Worm (Caenorhabditis elegans) whole organism, late embryonic: ENCODE measurements around the gene unc-43.
A peak's percentile ranks its signal among the peaks of the same experiment; 100 is the strongest.
"Not testable (repeated sequence)": the region's sequence is repeated elsewhere in the genome, so short reads cannot be mapped to it uniquely, and the experiment has no call there.

Source experiments
- C08G9.2 ChIP-seq: sonication (generic microtip); optimal IDR thresholded peaks from 2 replicates; lab custom pipeline; 2016; ENCODE audit warnings: mild to moderate bottlenecking, missing genetic modification characterization, moderate library complexity, missing compliant biosample characterization
- C38D4.7 ChIP-seq: fragments of 200-800 bp; sonication (Bioruptor generic); optimal IDR thresholded peaks from 2 replicates; lab custom pipeline; 2018; ENCODE audit warnings: mild to moderate bottlenecking, missing genetic modification characterization, moderate library complexity, missing compliant biosample characterization
- K09A11.1 ChIP-seq: sonication (generic microtip); optimal IDR thresholded peaks from 2 replicates; lab custom pipeline; 2017; ENCODE audit warnings: antibody characterized with exemption, mild to moderate bottlenecking, missing genetic modification characterization, missing compliant biosample characterization; ENCODE audit not compliant: insufficient read depth
- ceh-24 ChIP-seq: sonication (generic microtip); optimal IDR thresholded peaks from 2 replicates; lab custom pipeline; 2016; ENCODE audit warnings: mild to moderate bottlenecking, missing genetic modification characterization, missing compliant biosample characterization
- ceh-30 ChIP-seq: fragments of 150-350 bp; optimal IDR thresholded peaks from 2 replicates; lab custom pipeline; 2014; ENCODE audit warnings: missing biosample characterization, missing genetic modification characterization
- ceh-31 ChIP-seq: sonication (generic microtip); optimal IDR thresholded peaks from 2 replicates; lab custom pipeline; 2016; ENCODE audit warnings: missing genetic modification characterization, missing compliant biosample characterization
- ceh-45 ChIP-seq: fragments of 200-800 bp; sonication (Bioruptor generic); IDR thresholded peaks from 2 replicates; pipeline ENCODE4 v1.3.6; 2022; ENCODE audit warnings: missing genetic modification reagents, missing genetic modification characterization, missing compliant biosample characterization
- ceh-9 ChIP-seq: sonication (generic microtip); optimal IDR thresholded peaks from 2 replicates; lab custom pipeline; 2016; ENCODE audit warnings: mild to moderate bottlenecking, missing genetic modification characterization, inconsistent platforms, missing compliant biosample characterization
- elt-4 ChIP-seq: sonication (generic microtip); optimal IDR thresholded peaks from 2 replicates; lab custom pipeline; 2016; ENCODE audit warnings: missing genetic modification characterization, missing compliant biosample characterization
- eyg-1 ChIP-seq: sonication (generic microtip); optimal IDR thresholded peaks from 2 replicates; lab custom pipeline; 2016; ENCODE audit warnings: missing genotype, missing genetic modification characterization, missing compliant biosample characterization
- fax-1 ChIP-seq: sonication (generic microtip); optimal IDR thresholded peaks from 2 replicates; lab custom pipeline; 2016; ENCODE audit warnings: missing genotype, missing genetic modification characterization, missing compliant biosample characterization
- fkh-10 ChIP-seq: fragments of 150-350 bp; optimal IDR thresholded peaks from 2 replicates; lab custom pipeline; 2014; ENCODE audit warnings: missing biosample characterization, missing genetic modification reagents, missing genetic modification characterization
- gmeb-2 ChIP-seq: sonication (generic microtip); optimal IDR thresholded peaks from 2 replicates; lab custom pipeline; 2016; ENCODE audit warnings: missing genetic modification characterization, inconsistent platforms, missing compliant biosample characterization
- hlh-30 ChIP-seq: sonication (generic microtip); optimal IDR thresholded peaks from 2 replicates; lab custom pipeline; 2017; ENCODE audit warnings: antibody characterized with exemption, missing genetic modification characterization, missing compliant biosample characterization; ENCODE audit not compliant: insufficient read depth
- hlh-6 ChIP-seq: sonication (generic microtip); optimal IDR thresholded peaks from 2 replicates; lab custom pipeline; 2016; ENCODE audit warnings: missing genotype, missing genetic modification characterization, missing compliant biosample characterization
- hlh-8 ChIP-seq: sonication (generic microtip); optimal IDR thresholded peaks from 2 replicates; lab custom pipeline; 2016; ENCODE audit warnings: missing genotype, missing genetic modification characterization, missing compliant biosample characterization
- lim-6 ChIP-seq: sonication (generic microtip); optimal IDR thresholded peaks from 2 replicates; lab custom pipeline; 2016; ENCODE audit warnings: missing genetic modification characterization, missing compliant biosample characterization
- lin-11 ChIP-seq: fragments of 200-800 bp; sonication (Bioruptor generic); optimal IDR thresholded peaks from 2 replicates; lab custom pipeline; 2018; ENCODE audit warnings: mild to moderate bottlenecking, missing genetic modification characterization, missing compliant biosample characterization
- madf-2 ChIP-seq: sonication (generic microtip); optimal IDR thresholded peaks from 2 replicates; lab custom pipeline; 2017; ENCODE audit warnings: missing genetic modification characterization, missing compliant biosample characterization
- mec-3 ChIP-seq: sonication (generic microtip); optimal IDR thresholded peaks from 2 replicates; lab custom pipeline; 2016; ENCODE audit warnings: borderline replicate concordance, missing genetic modification characterization, missing compliant biosample characterization
- nhr-11 ChIP-seq: fragments of 150-350 bp; optimal IDR thresholded peaks from 2 replicates; lab custom pipeline; 2014; ENCODE audit warnings: missing biosample characterization, missing genetic modification characterization
- npax-4 ChIP-seq: sonication (generic microtip); optimal IDR thresholded peaks from 2 replicates; lab custom pipeline; 2016; ENCODE audit warnings: missing genetic modification characterization, missing compliant biosample characterization
- odd-2 ChIP-seq: sonication (generic microtip); optimal IDR thresholded peaks from 2 replicates; lab custom pipeline; 2017; ENCODE audit warnings: antibody characterized with exemption, mild to moderate bottlenecking, missing genetic modification characterization, missing compliant biosample characterization
- pag-3 ChIP-seq: sonication (generic microtip); optimal IDR thresholded peaks from 2 replicates; lab custom pipeline; 2016; ENCODE audit warnings: missing compliant biosample characterization, missing genetic modification characterization, borderline replicate concordance
- pax-1 ChIP-seq: fragments of 150-350 bp; optimal IDR thresholded peaks from 2 replicates; lab custom pipeline; 2014; ENCODE audit warnings: missing biosample characterization, missing genetic modification characterization
- pha-2 ChIP-seq: sonication (generic microtip); optimal IDR thresholded peaks from 2 replicates; lab custom pipeline; 2017; ENCODE audit warnings: mild to moderate bottlenecking, missing genetic modification characterization, missing compliant biosample characterization
- pha-4 ChIP-seq: fragments of 150-350 bp; optimal IDR thresholded peaks from 2 replicates; lab custom pipeline; 2018; ENCODE audit warnings: missing biosample characterization, missing genetic modification reagents, missing genetic modification characterization
- pros-1 ChIP-seq: fragments of 150-350 bp; optimal IDR thresholded peaks from 2 replicates; lab custom pipeline; 2014; ENCODE audit warnings: missing biosample characterization, missing genetic modification reagents, missing genetic modification characterization
- ref-2 ChIP-seq: sonication (generic microtip); optimal IDR thresholded peaks from 2 replicates; lab custom pipeline; 2016; ENCODE audit warnings: missing genetic modification characterization, missing compliant biosample characterization
- rnt-1 ChIP-seq: sonication (generic microtip); optimal IDR thresholded peaks from 2 replicates; lab custom pipeline; 2016; ENCODE audit warnings: missing genetic modification characterization, missing compliant biosample characterization
- sox-2 ChIP-seq: fragments of 200-800 bp; sonication (Bioruptor generic); IDR thresholded peaks from 2 replicates; pipeline ENCODE4 v1.3.6; 2022; ENCODE audit warnings: missing genetic modification reagents, missing genetic modification characterization, missing compliant biosample characterization
- ttx-3 ChIP-seq: sonication (generic microtip); optimal IDR thresholded peaks from 2 replicates; lab custom pipeline; 2016; ENCODE audit warnings: missing genetic modification reagents, missing genetic modification characterization, missing compliant biosample characterization
- unc-86 ChIP-seq: sonication (generic microtip); optimal IDR thresholded peaks from 2 replicates; lab custom pipeline; 2016; ENCODE audit warnings: missing genetic modification characterization, missing compliant biosample characterization
- ztf-16 ChIP-seq: sonication (generic microtip); optimal IDR thresholded peaks from 2 replicates; lab custom pipeline; 2017; ENCODE audit warnings: missing genetic modification characterization, missing compliant biosample characterization

unc-43 gene

DNA sequence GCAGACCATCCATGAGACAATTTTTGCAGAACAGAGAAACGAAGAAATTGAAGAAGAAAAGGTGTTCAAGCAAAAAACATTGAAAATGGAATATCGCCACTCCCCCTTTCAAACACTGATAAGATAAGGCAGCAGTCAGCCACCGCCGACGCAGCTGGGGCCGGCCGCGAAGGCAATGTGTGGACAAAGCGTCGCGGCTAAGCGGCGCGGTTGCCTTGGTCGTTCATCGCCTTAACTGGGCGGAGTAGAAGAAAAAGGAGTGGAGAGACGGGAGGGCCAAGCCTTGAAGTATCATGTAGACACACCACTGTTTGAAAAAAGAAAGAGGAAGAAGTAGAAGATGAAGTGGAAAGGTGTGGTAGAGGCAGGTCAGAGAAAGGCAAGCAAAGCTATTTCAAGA lies 19.1 kb downstream of the unc-43 start (continued):
- no peak for TF ChIP-seq nhr-11 (tag; lab: Kevin White, UChicago)
- TF ChIP-seq hlh-30 (tag; lab: Kevin White, UChicago) = no peak
- TF ChIP-seq sox-2 (GFP tag; lab: Robert Waterston, UW) = no peak
- TF ChIP-seq hlh-6 (tag; lab: Kevin White, UChicago) = peak; percentile 15

ce11 chrIV:10322650-10323049 lies 27.4 kb downstream of the unc-43 start, which contains the start of gene R09E10.1:
Gene R09E10.1, minus strand, starts transcription at chrIV:10322750.
- TF ChIP-seq ceh-30; hlh-6 (tag; lab: Kevin White, UChicago); pax-1 (tag; lab: Kevin White, UChicago): not testable (repeated sequence)
- TF ChIP-seq, all 69 proteins: peak for 0; not testable (repeated sequence) for 69

DNA sequence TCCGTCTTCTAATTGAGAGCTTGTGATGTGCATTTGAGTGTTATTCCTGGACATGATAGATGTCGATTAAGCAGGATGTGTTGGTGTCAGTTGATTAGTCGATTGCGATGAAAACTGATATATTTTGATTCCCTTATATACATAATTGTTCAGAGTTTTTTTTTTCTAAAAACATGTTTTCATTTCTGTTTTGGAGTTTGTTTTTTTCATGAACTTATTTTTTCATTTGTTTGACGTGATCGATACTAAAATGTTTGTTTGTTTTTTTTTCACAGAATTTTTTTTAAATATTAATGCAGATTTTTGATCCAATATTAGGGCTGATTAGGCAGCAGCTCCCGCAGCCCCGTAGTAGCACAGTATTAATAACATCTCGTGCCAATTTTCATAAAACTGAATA lies 31.8 kb downstream of the unc-43 start, which contains the start of gene R09E10.2:
Gene R09E10.2, minus strand, starts transcription at position 101 of the 400 bp plus-strand sequence.
- no peak for TF ChIP-seq fkh-10 (GFP tag; lab: Kevin White, UChicago)
- TF ChIP-seq ztf-16 (tag; lab: Kevin White, UChicago) = no peak
- no peak for TF ChIP-seq pax-1 (tag; lab: Kevin White, UChicago)
- no peak for TF ChIP-seq fax-1 (tag; lab: Kevin White, UChicago)
- TF ChIP-seq C08G9.2 (tag; lab: Kevin White, UChicago) = no peak
- no peak for TF ChIP-seq odd-2 (tag; lab: Kevin White, UChicago)
- no peak for TF ChIP-seq eyg-1
- no peak for TF ChIP-seq unc-86 (tag; lab: Kevin White, UChicago)
- no peak for TF ChIP-seq gmeb-2 (tag; lab: Kevin White, UChicago)
- no peak for TF ChIP-seq npax-4 (tag; lab: Kevin White, UChicago)
- no peak for TF ChIP-seq ceh-31 (tag; lab: Kevin White, UChicago)
- no peak for TF ChIP-seq ref-2 (tag; lab: Kevin White, UChicago)
- TF ChIP-seq pros-1 = no peak
- no peak for TF ChIP-seq hlh-6 (tag; lab: Kevin White, UChicago)
- TF ChIP-seq sox-2 (GFP tag; lab: Robert Waterston, UW) = no peak
- no peak for TF ChIP-seq C38D4.7 (GFP tag; lab: Kevin White, UChicago)
- TF ChIP-seq ceh-9 (tag; lab: Kevin White, UChicago) = no peak

DNA sequence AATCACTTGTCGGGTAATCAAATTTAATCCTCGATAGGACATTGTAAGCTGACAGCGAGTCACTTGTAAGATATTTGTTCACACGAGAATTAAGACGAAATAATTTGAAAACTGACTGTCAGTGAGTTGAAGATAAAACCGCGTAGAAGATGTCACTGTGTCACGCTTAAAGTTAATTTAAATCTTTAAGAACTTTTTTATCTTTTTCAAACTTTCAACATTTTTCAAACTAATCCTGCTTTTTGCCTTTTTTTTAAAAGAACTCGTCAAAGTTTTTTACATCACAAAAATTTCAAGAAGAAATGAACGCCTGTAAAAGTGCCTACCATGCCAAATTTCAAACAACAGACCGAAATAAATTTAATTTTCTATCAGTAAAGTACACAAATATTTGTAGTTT lies 36.5 kb downstream of the unc-43 start, which contains the start of gene acs-18:
Gene acs-18, minus strand, starts transcription at position 101 of the 400 bp plus-strand sequence.
- TF ChIP-seq pag-3 (tag; lab: Kevin White, UChicago) (no peak), pha-4 (tag; lab: Kevin White, UChicago) (no peak), lin-11 (tag; lab: Kevin White, UChicago) (no peak), C08G9.2 (tag; lab: Kevin White, UChicago) (no peak), eyg-1 (no peak), mec-3 (no peak), hlh-8 (no peak), madf-2 (tag; lab: Kevin White, UChicago) (no peak), elt-4 (tag; lab: Kevin White, UChicago) (no peak), npax-4 (tag; lab: Kevin White, UChicago) (no peak), rnt-1 (tag; lab: Kevin White, UChicago) (no peak), gmeb-2 (tag; lab: Kevin White, UChicago) (no peak)

ce11 chrIV:10311115-10311514 lies 38.9 kb downstream of the unc-43 start:
- no peak for TF ChIP-seq ceh-24
- no peak for TF ChIP-seq K09A11.1 (tag; lab: Kevin White, UChicago)
- no peak for TF ChIP-seq ceh-9 (tag; lab: Kevin White, UChicago)
- TF ChIP-seq ceh-45 (GFP tag; lab: Robert Waterston, UW) = no peak
- no peak for TF ChIP-seq pros-1
- TF ChIP-seq pax-1 (tag; lab: Kevin White, UChicago) = no peak
- no peak for TF ChIP-seq ttx-3 (tag; lab: Kevin White, UChicago)
- no peak for TF ChIP-seq pha-4 (tag; lab: Kevin White, UChicago)
- TF ChIP-seq lim-6 = no peak
- no peak for TF ChIP-seq pha-2
